Fruit fly (Drosophila melanogaster) whole organism, embryonic: ENCODE measurements around the gene CG6168.
A peak's percentile ranks its signal among the peaks of the same experiment; 100 is the strongest.

ENCODE experiments used
- Asciz ChIP-seq: fragments of 200-800 bp; sonication (Bioruptor generic); optimal IDR thresholded peaks from 2 replicates; lab custom pipeline; 2017; ENCODE audit warnings: missing biosample characterization, mild to moderate bottlenecking, missing genetic modification characterization, missing genetic modification reagents
- Atf-2 ChIP-seq: fragments of 200-800 bp; sonication (Bioruptor generic); optimal IDR thresholded peaks from 2 replicates; lab custom pipeline; 2016; ENCODE audit warnings: missing biosample characterization, missing genetic modification characterization
- Bdp1 ChIP-seq: fragments of 200-800 bp; sonication (Bioruptor generic); optimal IDR thresholded peaks from 3 replicates; lab custom pipeline; 2016; ENCODE audit warnings: missing biosample characterization, missing genetic modification characterization
- CG10543 ChIP-seq: fragments of 200-800 bp; sonication (Bioruptor generic); optimal IDR thresholded peaks from 3 replicates; lab custom pipeline; 2017; ENCODE audit warnings: missing biosample characterization, mild to moderate bottlenecking, missing genetic modification characterization, moderate library complexity
- CG15514 ChIP-seq: fragments of 200-800 bp; sonication (Bioruptor generic); optimal IDR thresholded peaks from 3 replicates; lab custom pipeline; 2017; ENCODE audit warnings: missing biosample characterization, missing genetic modification characterization, mild to moderate bottlenecking, moderate library complexity, missing genetic modification reagents
- CG15601 ChIP-seq: fragments of 200-800 bp; sonication (Bioruptor generic); optimal IDR thresholded peaks from 3 replicates; lab custom pipeline; 2019; ENCODE audit warnings: missing biosample characterization, mild to moderate bottlenecking, missing genetic modification characterization, moderate library complexity
- CG16815 ChIP-seq: fragments of 200-800 bp; sonication (Bioruptor generic); optimal IDR thresholded peaks from 3 replicates; lab custom pipeline; 2017; ENCODE audit warnings: missing biosample characterization, mild to moderate bottlenecking, missing genetic modification characterization
- CG17328 ChIP-seq: fragments of 200-800 bp; sonication (Bioruptor generic); IDR thresholded peaks from 2 replicates; pipeline ENCODE4 v1.3.6; 2022; ENCODE audit warnings: missing biosample characterization, missing genetic modification characterization
- CG18476 ChIP-seq: fragments of 200-800 bp; sonication (Bioruptor generic); optimal IDR thresholded peaks from 2 replicates; lab custom pipeline; 2016; ENCODE audit warnings: missing biosample characterization, mild to moderate bottlenecking, missing genetic modification characterization
- CG30020 ChIP-seq: fragments of 200-800 bp; optimal IDR thresholded peaks from 2 replicates; lab custom pipeline; 2019; ENCODE audit warnings: missing biosample characterization, mild to moderate bottlenecking, missing genetic modification characterization, moderate library complexity
- CG3407 ChIP-seq: fragments of 200-800 bp; sonication (Bioruptor generic); optimal IDR thresholded peaks from 2 replicates; lab custom pipeline; 2018; ENCODE audit warnings: missing biosample characterization, mild to moderate bottlenecking, missing genetic modification characterization
- CG34422 ChIP-seq: fragments of 200-800 bp; sonication (Bioruptor generic); IDR thresholded peaks from 3 replicates; pipeline ENCODE4 v1.3.6; 2022; ENCODE audit warnings: missing biosample characterization, missing genetic modification characterization
- CG43689 ChIP-seq: fragments of 200-800 bp; sonication (Bioruptor generic); IDR thresholded peaks from 2 replicates; pipeline ENCODE4 v1.3.6; 2022; ENCODE audit warnings: missing biosample characterization, missing genetic modification characterization
- CG5953 ChIP-seq: fragments of 200-800 bp; sonication (Bioruptor generic); IDR thresholded peaks from 2 replicates; pipeline ENCODE4 v1.3.6; 2022; ENCODE audit warnings: missing biosample characterization, missing genetic modification characterization
- CG7963 ChIP-seq: fragments of 200-800 bp; sonication (Bioruptor generic); IDR thresholded peaks from 3 replicates; pipeline ENCODE4 v1.3.6; 2022; ENCODE audit warnings: missing biosample characterization, missing genetic modification characterization; ENCODE audit not compliant: partially characterized antibody
- CoRest ChIP-seq: fragments of 200-800 bp; sonication (Bioruptor generic); optimal IDR thresholded peaks from 3 replicates; lab custom pipeline; 2018; ENCODE audit warnings: missing biosample characterization, mild to moderate bottlenecking, missing genetic modification characterization, moderate library complexity
- Dip2 ChIP-seq: fragments of 200-800 bp; sonication (Bioruptor generic); IDR thresholded peaks from 2 replicates; pipeline ENCODE4 v1.3.6; 2022; ENCODE audit warnings: missing biosample characterization, missing genetic modification characterization
- Dip3 ChIP-seq: fragments of 200-800 bp; sonication (Bioruptor generic); optimal IDR thresholded peaks from 3 replicates; lab custom pipeline; 2016; ENCODE audit warnings: missing biosample characterization, missing genetic modification characterization
- Dll ChIP-seq: fragments of 200-800 bp; sonication (Bioruptor generic); IDR thresholded peaks from 4 replicates; pipeline ENCODE4 v1.3.6; 2022; ENCODE audit warnings: missing biosample characterization, missing genetic modification characterization; ENCODE audit not compliant: partially characterized antibody
- Doc3 ChIP-seq: fragments of 200-800 bp; sonication (Bioruptor generic); IDR thresholded peaks from 3 replicates; pipeline ENCODE4 v1.3.6; 2022; ENCODE audit warnings: missing biosample characterization, missing genetic modification characterization; ENCODE audit not compliant: partially characterized antibody
- Elba2 ChIP-seq: fragments of 200-800 bp; sonication (Bioruptor generic); optimal IDR thresholded peaks from 3 replicates; lab custom pipeline; 2016; ENCODE audit warnings: missing biosample characterization, missing genetic modification characterization
- Max ChIP-seq: fragments of 200-800 bp; sonication (Bioruptor generic); optimal IDR thresholded peaks from 2 replicates; lab custom pipeline; 2016; ENCODE audit warnings: missing biosample characterization, mild to moderate bottlenecking, missing genetic modification characterization
- Nf-YB ChIP-seq: fragments of 200-800 bp; sonication (Bioruptor generic); optimal IDR thresholded peaks from 3 replicates; lab custom pipeline; 2019; ENCODE audit warnings: missing biosample characterization, mild to moderate bottlenecking, missing genetic modification characterization, moderate library complexity
- Ravus ChIP-seq: fragments of 200-800 bp; sonication (Bioruptor generic); IDR thresholded peaks from 2 replicates; pipeline ENCODE4 v1.3.6; 2022; ENCODE audit warnings: missing biosample characterization, missing genetic modification characterization
- Rx ChIP-seq: fragments of 200-800 bp; sonication (Bioruptor generic); IDR thresholded peaks from 2 replicates; pipeline ENCODE4 v1.3.6; 2022; ENCODE audit warnings: missing biosample characterization, missing genetic modification characterization
- Sox100B ChIP-seq: fragments of 200-800 bp; sonication (Bioruptor generic); optimal IDR thresholded peaks from 3 replicates; lab custom pipeline; 2018; ENCODE audit warnings: missing biosample characterization, mild to moderate bottlenecking, missing genetic modification characterization
- Trl ChIP-seq, 3 experiments: fragments of >200 bp in 2 of 3; fragments of 200-800 bp in 1 of 3; sonication (Bioruptor generic) in 1 of 3; optimal IDR thresholded peaks; 2 replicates in 1 of 3; 3 replicates in 2 of 3; lab custom pipeline; 2016 to 2017; ENCODE audit warnings: missing biosample characterization in 1 of 3, missing genetic modification characterization in 1 of 3
- Vsx1 ChIP-seq: fragments of 200-800 bp; sonication (Bioruptor generic); optimal IDR thresholded peaks from 2 replicates; lab custom pipeline; 2017; ENCODE audit warnings: missing biosample characterization, mild to moderate bottlenecking, missing genetic modification characterization, missing genetic modification reagents
- az2 ChIP-seq: fragments of 200-800 bp; sonication (Bioruptor generic); optimal IDR thresholded peaks from 3 replicates; lab custom pipeline; 2016; ENCODE audit warnings: missing biosample characterization, missing genetic modification characterization
- bbx ChIP-seq: fragments of 200-800 bp; sonication (Bioruptor generic); IDR thresholded peaks from 2 replicates; pipeline ENCODE4 v1.3.6; 2022; ENCODE audit warnings: missing biosample characterization, missing genetic modification characterization; ENCODE audit not compliant: partially characterized antibody
- caup ChIP-seq: fragments of 200-800 bp; sonication (Bioruptor generic); optimal IDR thresholded peaks from 3 replicates; lab custom pipeline; 2017; ENCODE audit warnings: missing biosample characterization, mild to moderate bottlenecking, missing genetic modification characterization, moderate library complexity; ENCODE audit not compliant: severe bottlenecking
- crc ChIP-seq: fragments of 200-800 bp; sonication (Bioruptor generic); optimal IDR thresholded peaks from 2 replicates; lab custom pipeline; 2016; ENCODE audit warnings: missing biosample characterization, missing genetic modification characterization
- disco-r ChIP-seq: fragments of 200-800 bp; sonication (Bioruptor generic); optimal IDR thresholded peaks from 2 replicates; lab custom pipeline; 2016; ENCODE audit warnings: missing biosample characterization, missing genetic modification characterization
- dmrt11E ChIP-seq: fragments of 200-800 bp; sonication (Bioruptor generic); optimal IDR thresholded peaks from 3 replicates; lab custom pipeline; 2018; ENCODE audit warnings: missing biosample characterization, mild to moderate bottlenecking, missing genetic modification characterization, moderate library complexity
- gem ChIP-seq: fragments of 200-800 bp; sonication (Bioruptor generic); optimal IDR thresholded peaks from 2 replicates; lab custom pipeline; 2019; ENCODE audit warnings: missing biosample characterization, mild to moderate bottlenecking, missing genetic modification characterization, moderate library complexity
- gro ChIP-seq: fragments of 200-800 bp; sonication (Bioruptor generic); optimal IDR thresholded peaks from 2 replicates; lab custom pipeline; 2016; ENCODE audit warnings: missing biosample characterization, missing genetic modification characterization
- gt ChIP-seq: fragments of 200-800 bp; sonication (Bioruptor generic); IDR thresholded peaks from 2 replicates; pipeline ENCODE4 v1.3.6; 2022; ENCODE audit warnings: missing biosample characterization, missing genetic modification characterization
- hbn ChIP-seq: fragments of 200-800 bp; sonication (Bioruptor generic); IDR thresholded peaks from 2 replicates; pipeline ENCODE4 v1.3.6; 2022; ENCODE audit warnings: missing biosample characterization, missing genetic modification characterization; ENCODE audit not compliant: partially characterized antibody
- jigr1 ChIP-seq: fragments of 200-800 bp; sonication (Bioruptor generic); IDR thresholded peaks from 3 replicates; pipeline ENCODE4 v1.3.6; 2022; ENCODE audit warnings: missing biosample characterization, missing genetic modification characterization
- ken ChIP-seq: fragments of 200-800 bp; sonication (Bioruptor generic); IDR thresholded peaks from 3 replicates; pipeline ENCODE4 v1.3.6; 2022; ENCODE audit warnings: missing biosample characterization, missing genetic modification characterization
- lab ChIP-seq: fragments of 200-800 bp; sonication (Bioruptor generic); optimal IDR thresholded peaks from 3 replicates; lab custom pipeline; 2017; ENCODE audit warnings: missing biosample characterization, missing genetic modification characterization, mild to moderate bottlenecking, moderate library complexity, missing genetic modification reagents
- nmo ChIP-seq: fragments of 200-800 bp; sonication (Bioruptor generic); optimal IDR thresholded peaks from 2 replicates; lab custom pipeline; 2018; ENCODE audit warnings: missing biosample characterization, mild to moderate bottlenecking, missing genetic modification characterization, moderate library complexity
- nom ChIP-seq: fragments of 200-800 bp; sonication (Bioruptor generic); optimal IDR thresholded peaks from 2 replicates; lab custom pipeline; 2017; ENCODE audit warnings: missing biosample characterization, missing genetic modification characterization, mild to moderate bottlenecking, moderate library complexity, missing genetic modification reagents
- onecut ChIP-seq: fragments of 200-800 bp; sonication (Bioruptor generic); IDR thresholded peaks from 2 replicates; pipeline ENCODE4 v1.3.6; 2022; ENCODE audit warnings: missing biosample characterization, missing genetic modification characterization
- pb ChIP-seq: fragments of 200-800 bp; sonication (Bioruptor generic); optimal IDR thresholded peaks from 3 replicates; lab custom pipeline; 2016; ENCODE audit warnings: missing biosample characterization, missing genetic modification characterization
- pros ChIP-seq: fragments of 200-800 bp; sonication (Bioruptor generic); optimal IDR thresholded peaks from 3 replicates; lab custom pipeline; 2019; ENCODE audit warnings: missing biosample characterization, mild to moderate bottlenecking, missing genetic modification characterization, moderate library complexity
- repo ChIP-seq: fragments of 200-800 bp; sonication (Bioruptor generic); optimal IDR thresholded peaks from 2 replicates; lab custom pipeline; 2016; ENCODE audit warnings: missing biosample characterization, missing genetic modification characterization
- tna ChIP-seq: fragments of 200-800 bp; sonication (Bioruptor generic); IDR thresholded peaks from 2 replicates; pipeline ENCODE4 v1.3.6; 2022; ENCODE audit warnings: missing biosample characterization, missing genetic modification characterization; ENCODE audit not compliant: partially characterized antibody
- toy ChIP-seq: fragments of 200-800 bp; sonication (Bioruptor generic); IDR thresholded peaks from 2 replicates; pipeline ENCODE4 v1.3.6; 2022; ENCODE audit warnings: missing biosample characterization, missing genetic modification characterization
- tx ChIP-seq: fragments of 200-800 bp; sonication (Bioruptor generic); optimal IDR thresholded peaks from 2 replicates; lab custom pipeline; 2016; ENCODE audit warnings: missing biosample characterization, missing genetic modification characterization

Gene CG6168

DNA sequence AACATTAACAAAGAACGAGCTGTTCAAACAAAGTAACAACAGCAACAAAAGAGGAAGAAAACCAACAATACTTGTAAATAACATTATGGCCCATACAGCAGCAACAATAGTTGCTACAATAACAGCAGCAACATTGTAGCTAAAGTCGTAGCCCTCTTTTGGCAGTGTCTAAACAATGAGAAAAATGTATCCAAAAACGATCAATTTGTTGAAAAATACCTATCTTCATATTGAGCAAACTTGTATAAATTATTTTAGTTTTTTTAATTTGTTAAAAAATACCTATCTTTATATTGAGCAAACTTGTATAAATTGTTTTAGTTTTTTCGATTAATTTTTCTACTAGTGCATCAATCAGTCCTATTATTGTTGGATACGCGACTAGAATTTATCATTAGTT is 36.5 kb downstream of the CG6168 start (continued):
- TF ChIP-seq pb (GFP tag; lab: Kevin White, UChicago) (no peak), CG5953 (GFP tag; lab: Robert Waterston, UW) (no peak), Atf-2 (no peak), Rx (GFP tag; lab: Robert Waterston, UW) (no peak), tx (no peak), hbn (GFP tag; lab: Robert Waterston, UW) (no peak), Dll (no peak), CG15601 (tag; lab: Kevin White, UChicago) (no peak), Trl (optimal IDR thresholded peaks at IDR 0.05; lab: Kevin White, UChicago) (no peak), Trl (GFP tag; optimal IDR thresholded peaks at IDR 0.05; lab: Kevin White, UChicago) (no peak), CG16815 (GFP tag; lab: Kevin White, UChicago) (no peak), onecut (GFP tag; lab: Robert Waterston, UW) (no peak), Vsx1 (GFP tag; lab: Kevin White, UChicago) (no peak), gt (no peak), Dip2 (GFP tag; lab: Robert Waterston, UW) (no peak), CG30020 (no peak), CG43689 (GFP tag; lab: Robert Waterston, UW) (no peak), Doc3 (GFP tag; lab: Robert Waterston, UW) (no peak), Nf-YB (GFP tag; lab: Kevin White, UChicago) (no peak), ken (GFP tag; lab: Robert Waterston, UW) (no peak), Sox100B (GFP tag; lab: Kevin White, UChicago) (peak; percentile 40), nmo (GFP tag; lab: Kevin White, UChicago) (peak; percentile 50), CG15514 (GFP tag; lab: Kevin White, UChicago) (peak; percentile 33), CG10543 (no peak), nom (GFP tag; lab: Kevin White, UChicago) (no peak), repo (GFP tag; lab: Kevin White, UChicago) (no peak), CG3407 (no peak), Ravus (GFP tag; lab: Robert Waterston, UW) (no peak; the same call in 1 of the 2 replicates), caup (GFP tag; lab: Kevin White, UChicago) (no peak), dmrt11E (tag; lab: Kevin White, UChicago) (no peak), Dip3 (GFP tag; lab: Kevin White, UChicago) (no peak), CG18476 (peak; percentile 43), Bdp1 (GFP tag; lab: Kevin White, UChicago) (no peak), crc (GFP tag; lab: Kevin White, UChicago) (no peak), jigr1 (GFP tag; lab: Robert Waterston, UW) (no peak), lab (GFP tag; lab: Kevin White, UChicago) (peak; percentile 64), CoRest (no peak), toy (GFP tag; lab: Robert Waterston, UW) (no peak), CG34422 (GFP tag; lab: Robert Waterston, UW) (no peak), CG7963 (GFP tag; lab: Robert Waterston, UW) (no peak), Max (GFP tag; lab: Kevin White, UChicago) (peak; percentile 59), pros (no peak), CG17328 (no peak), gro (GFP tag; lab: Kevin White, UChicago) (no peak), gem (tag; lab: Kevin White, UChicago) (peak; percentile 5), az2 (no peak), tna (GFP tag; lab: Robert Waterston, UW) (no peak), bbx (GFP tag; lab: Robert Waterston, UW) (no peak), disco-r (no peak), Asciz (GFP tag; lab: Kevin White, UChicago) (peak; percentile 67), Elba2 (GFP tag; lab: Kevin White, UChicago) (no peak)
